Worm (Caenorhabditis elegans): ENCODE data around the gene nhr-133.

ce11 chrV:2206801-2207200, 5.1 kb downstream of the nhr-133 start, which contains the start of gene svh-11:
- TF ChIP-seq nhr-12 (tag; optimal IDR thresholded peaks at IDR 0.05): no peak
- TF ChIP-seq tbx-8 (GFP tag; optimal IDR thresholded peaks at IDR 0.05): no peak
- TF ChIP-seq nhr-28 (tag; optimal IDR thresholded peaks at IDR 0.05): no peak
- TF ChIP-seq unc-62 (GFP tag; optimal IDR thresholded peaks at IDR 0.05): no peak
- TF ChIP-seq ztf-11 (tag; optimal IDR thresholded peaks at IDR 0.05): no peak
- no peak for TF ChIP-seq pha-4 (tag; optimal IDR thresholded peaks at IDR 0.05)

Measured in whole organism, mixed stage, embryonic.